Worm (Caenorhabditis elegans) whole organism, L2 larva: ENCODE results near the gene ced-2.
"Not testable (repeated sequence)": the region's sequence is repeated elsewhere in the genome, so short reads cannot be mapped to it uniquely, and the experiment has no call there.

ENCODE experiments used
- blmp-1 ChIP-seq: sonication (generic microtip); optimal IDR thresholded peaks from 2 replicates; lab custom pipeline; 2017; ENCODE audit warnings: missing genetic modification characterization, mild to moderate bottlenecking, missing compliant biosample characterization, antibody characterized with exemption, moderate library complexity; ENCODE audit not compliant: insufficient read depth
- elt-1 ChIP-seq: fragments of 150-350 bp; optimal IDR thresholded peaks from 2 replicates; lab custom pipeline; 2014; ENCODE audit warnings: missing biosample characterization, missing genetic modification characterization
- skn-1 ChIP-seq: sonication (generic microtip); optimal IDR thresholded peaks from 2 replicates; lab custom pipeline; 2017; ENCODE audit warnings: missing biosample characterization, missing genetic modification characterization
- unc-39 ChIP-seq: fragments of 150-350 bp; optimal IDR thresholded peaks from 2 replicates; lab custom pipeline; 2014; ENCODE audit warnings: missing biosample characterization, missing genetic modification characterization
- zag-1 ChIP-seq: fragments of 150-350 bp; optimal IDR thresholded peaks from 2 replicates; lab custom pipeline; 2014; ENCODE audit warnings: missing biosample characterization, missing genetic modification characterization

DNA sequence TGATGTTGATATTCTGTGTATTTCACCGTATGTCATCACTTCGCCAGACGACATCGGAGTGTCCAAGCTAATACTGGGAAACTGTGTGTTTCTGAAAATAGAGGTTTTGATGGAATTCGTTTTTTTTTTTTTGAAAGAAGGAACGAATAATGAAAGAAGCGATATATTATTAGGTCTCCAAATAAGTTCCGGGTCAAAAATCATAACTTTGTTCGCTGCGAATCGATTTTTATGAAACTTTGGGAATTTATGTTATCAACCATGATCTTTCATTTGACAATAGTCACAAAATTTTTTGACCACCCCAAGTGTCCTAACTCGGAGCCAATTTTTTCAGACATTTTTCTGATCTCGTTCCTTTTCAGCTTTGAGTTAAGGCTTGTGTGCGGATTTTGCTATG lies 48.1 kb downstream of the ced-2 start, which contains the start of gene nhr-274:
- not testable (repeated sequence) for TF ChIP-seq blmp-1; zag-1 (tag; lab: Kevin White, UChicago); unc-39; elt-1; skn-1
